Worm (Caenorhabditis elegans) whole organism, L1 larva: ENCODE results near the gene F10E9.10.
A peak's percentile ranks its signal among the peaks of the same experiment; 100 is the strongest.

ENCODE experiments used
- ama-1 ChIP-seq: fragments of 150-350 bp; optimal IDR thresholded peaks from 2 replicates; lab custom pipeline; 2014
- blmp-1 ChIP-seq: fragments of 150-350 bp; optimal IDR thresholded peaks from 2 replicates; lab custom pipeline; 2014; ENCODE audit warnings: missing biosample characterization, missing genetic modification characterization
- fos-1 ChIP-seq: fragments of 150-350 bp; optimal IDR thresholded peaks from 2 replicates; lab custom pipeline; 2014; ENCODE audit warnings: missing biosample characterization, missing genetic modification characterization
- lin-13 ChIP-seq: fragments of 150-350 bp; optimal IDR thresholded peaks from 2 replicates; lab custom pipeline; 2014; ENCODE audit warnings: missing biosample characterization, missing genetic modification reagents, missing genetic modification characterization
- nhr-11 ChIP-seq: fragments of 150-350 bp; optimal IDR thresholded peaks from 2 replicates; lab custom pipeline; 2014; ENCODE audit warnings: missing biosample characterization, missing genetic modification characterization
- nhr-12 ChIP-seq: sonication (generic microtip); optimal IDR thresholded peaks from 2 replicates; lab custom pipeline; 2017; ENCODE audit warnings: missing biosample characterization, missing genetic modification characterization
- nhr-85 ChIP-seq: sonication (generic microtip); peaks from one replicate; lab custom pipeline; 2016; ENCODE audit warnings: missing genetic modification characterization, inconsistent platforms, missing compliant biosample characterization
- pag-3 ChIP-seq: sonication (generic microtip); optimal IDR thresholded peaks from 2 replicates; lab custom pipeline; 2017; ENCODE audit warnings: missing genetic modification characterization, mild to moderate bottlenecking, missing compliant biosample characterization, antibody characterized with exemption, borderline replicate concordance; ENCODE audit not compliant: insufficient read depth
- unc-86 ChIP-seq: sonication (generic microtip); optimal IDR thresholded peaks from 2 replicates; lab custom pipeline; 2016; ENCODE audit warnings: missing genetic modification characterization, missing compliant biosample characterization

DNA sequence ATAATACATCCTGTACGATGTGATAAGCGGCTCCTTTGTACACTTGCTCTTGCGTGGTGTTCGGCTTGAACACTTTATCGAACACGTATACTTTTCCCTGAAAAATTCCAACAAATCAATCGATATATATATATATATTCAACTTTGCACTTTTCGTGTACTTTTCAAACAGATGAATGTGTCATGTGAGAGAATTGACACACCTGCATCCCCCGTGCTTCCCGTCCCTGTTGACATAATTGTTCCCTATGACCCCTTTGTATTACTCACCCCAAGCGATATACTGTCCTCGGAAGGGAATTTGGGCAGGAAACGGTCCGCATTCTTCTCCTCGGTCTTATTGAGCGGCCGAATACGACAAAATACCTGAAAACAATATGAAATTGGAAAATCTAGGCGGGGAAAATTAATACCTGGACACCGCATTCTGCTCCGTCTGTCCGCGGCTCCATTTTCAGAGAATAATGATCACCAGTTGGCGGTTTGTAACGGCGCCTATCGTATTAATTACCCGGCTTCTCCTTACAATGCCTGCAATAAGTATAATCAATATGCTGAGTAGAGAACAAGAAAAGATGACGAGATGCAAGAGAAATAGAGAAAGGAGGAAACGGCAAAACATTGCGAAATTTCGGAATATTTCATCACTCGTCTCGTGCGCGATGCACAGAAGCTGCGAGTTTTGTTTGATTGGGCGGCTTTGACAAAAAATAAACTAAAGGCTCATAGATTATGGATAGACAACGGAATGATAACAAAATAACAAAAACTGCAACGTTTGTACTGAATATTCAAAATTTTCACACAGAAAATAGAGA is 34.8 kb upstream of the F10E9.10 start, which contains the start of gene unc-116:
- no peak for TF ChIP-seq nhr-12 (tag; lab: Kevin White, UChicago)
- no peak for TF ChIP-seq nhr-11 (tag; lab: Kevin White, UChicago)
- TF ChIP-seq lin-13: peak; percentile 7
- peak; percentile 74 for TF ChIP-seq nhr-85 (tag; lab: Kevin White, UChicago)
- TF ChIP-seq pag-3 (tag; lab: Kevin White, UChicago): no peak
- TF ChIP-seq blmp-1 (tag; lab: Kevin White, UChicago): peak; percentile 35
- peak; percentile 8 for TF ChIP-seq fos-1 (tag; lab: Kevin White, UChicago)
- no peak for TF ChIP-seq unc-86 (tag; lab: Kevin White, UChicago)
- TF ChIP-seq ama-1 (lab: Kevin White, UChicago): no peak
